Worm (Caenorhabditis elegans) whole organism, L3 larva: Measurements from ENCODE around the gene T02H6.8.

ENCODE experiments used
- R02D3.7 ChIP-seq: fragments of 150-350 bp; optimal IDR thresholded peaks from 2 replicates; lab custom pipeline; 2014; ENCODE audit warnings: missing biosample characterization, missing genetic modification characterization
- ZK546.5 ChIP-seq: sonication (generic microtip); optimal IDR thresholded peaks from 2 replicates; lab custom pipeline; 2017; ENCODE audit warnings: missing biosample characterization, missing genetic modification characterization
- aly-2 ChIP-seq: fragments of 150-350 bp; optimal IDR thresholded peaks from 2 replicates; lab custom pipeline; 2014; ENCODE audit warnings: missing biosample characterization, missing genetic modification characterization
- ama-1 ChIP-seq: fragments of 150-350 bp; optimal IDR thresholded peaks from 2 replicates; lab custom pipeline; 2018
- ceh-16 ChIP-seq: sonication (generic microtip); optimal IDR thresholded peaks from 2 replicates; lab custom pipeline; 2017; ENCODE audit warnings: missing biosample characterization, missing genetic modification characterization
- ceh-28 ChIP-seq: fragments of 150-350 bp; optimal IDR thresholded peaks from 2 replicates; lab custom pipeline; 2014; ENCODE audit warnings: missing biosample characterization, missing genetic modification reagents, missing genetic modification characterization
- ceh-82 ChIP-seq: fragments of 150-350 bp; optimal IDR thresholded peaks from 2 replicates; lab custom pipeline; 2014; ENCODE audit warnings: missing biosample characterization, missing genetic modification characterization
- ceh-9 ChIP-seq: sonication (generic microtip); optimal IDR thresholded peaks from 2 replicates; lab custom pipeline; 2018; ENCODE audit warnings: missing biosample characterization, missing genetic modification characterization
- daf-12 ChIP-seq: fragments of 150-350 bp; optimal IDR thresholded peaks from 2 replicates; lab custom pipeline; 2014; ENCODE audit warnings: missing biosample characterization, missing genetic modification reagents, missing genetic modification characterization
- egl-27 ChIP-seq: sonication (generic microtip); optimal IDR thresholded peaks from 4 replicates; lab custom pipeline; 2017; ENCODE audit warnings: missing biosample characterization, missing genetic modification reagents, missing genetic modification characterization
- egl-5 ChIP-seq: fragments of 150-350 bp; optimal IDR thresholded peaks from 2 replicates; lab custom pipeline; 2017; ENCODE audit warnings: missing biosample characterization, missing genetic modification reagents, missing genetic modification characterization, inconsistent platforms
- elt-2 ChIP-seq: sonication (generic microtip); optimal IDR thresholded peaks from 2 replicates; lab custom pipeline; 2016; ENCODE audit warnings: missing genetic modification reagents, mild to moderate bottlenecking, missing genetic modification characterization, missing compliant biosample characterization
- fkh-10 ChIP-seq: sonication (generic microtip); optimal IDR thresholded peaks from 2 replicates; lab custom pipeline; 2017; ENCODE audit warnings: missing biosample characterization, missing genetic modification reagents, missing genetic modification characterization
- fkh-2 ChIP-seq: fragments of 150-350 bp; optimal IDR thresholded peaks from 2 replicates; lab custom pipeline; 2014; ENCODE audit warnings: missing biosample characterization, missing genetic modification reagents, missing genetic modification characterization
- jun-1 ChIP-seq: fragments of 150-350 bp; optimal IDR thresholded peaks from 2 replicates; lab custom pipeline; 2014; ENCODE audit warnings: missing biosample characterization, missing genetic modification reagents, missing genetic modification characterization
- lsy-12 ChIP-seq: sonication (generic microtip); optimal IDR thresholded peaks from 2 replicates; lab custom pipeline; 2016; ENCODE audit warnings: mild to moderate bottlenecking, missing genetic modification characterization, missing compliant biosample characterization
- mml-1 ChIP-seq: fragments of 150-350 bp; sonication (generic microtip); optimal IDR thresholded peaks from 3 replicates; lab custom pipeline; 2014; ENCODE audit warnings: missing biosample characterization, missing genetic modification characterization
- nfya-1 ChIP-seq: sonication (generic microtip); optimal IDR thresholded peaks from 2 replicates; lab custom pipeline; 2017; ENCODE audit warnings: missing genetic modification characterization, mild to moderate bottlenecking, missing compliant biosample characterization, antibody characterized with exemption, moderate library complexity; ENCODE audit not compliant: insufficient read depth
- nhr-11 ChIP-seq: fragments of 150-350 bp; optimal IDR thresholded peaks from 2 replicates; lab custom pipeline; 2014; ENCODE audit warnings: missing biosample characterization, missing genetic modification characterization
- nhr-12 ChIP-seq: fragments of 150-350 bp; optimal IDR thresholded peaks from 2 replicates; lab custom pipeline; 2014; ENCODE audit warnings: missing biosample characterization, missing genetic modification characterization
- nhr-237 ChIP-seq: fragments of 150-350 bp; optimal IDR thresholded peaks from 2 replicates; lab custom pipeline; 2014; ENCODE audit warnings: missing biosample characterization, missing genetic modification characterization
- nhr-25 ChIP-seq: sonication (generic microtip); optimal IDR thresholded peaks from 2 replicates; lab custom pipeline; 2017; ENCODE audit warnings: missing biosample characterization, missing genetic modification characterization
- nhr-28 ChIP-seq: fragments of 150-350 bp; optimal IDR thresholded peaks from 2 replicates; lab custom pipeline; 2014; ENCODE audit warnings: missing biosample characterization, missing genetic modification characterization
- nhr-43 ChIP-seq: sonication (generic microtip); optimal IDR thresholded peaks from 2 replicates; lab custom pipeline; 2016; ENCODE audit warnings: mild to moderate bottlenecking, missing genetic modification characterization, missing compliant biosample characterization; ENCODE audit not compliant: poor library complexity, severe bottlenecking
- nhr-76 ChIP-seq: fragments of 150-350 bp; sonication (generic microtip); optimal IDR thresholded peaks from 5 replicates; lab custom pipeline; 2014; ENCODE audit warnings: missing biosample characterization, missing genetic modification characterization
- nhr-77 ChIP-seq: fragments of 150-350 bp; optimal IDR thresholded peaks from 2 replicates; lab custom pipeline; 2014; ENCODE audit warnings: missing biosample characterization, missing genetic modification characterization
- pqm-1 ChIP-seq: fragments of 150-350 bp; optimal IDR thresholded peaks from 2 replicates; lab custom pipeline; 2017; ENCODE audit warnings: missing biosample characterization, missing genetic modification characterization, inconsistent platforms
- sea-2 ChIP-seq: fragments of 150-350 bp; sonication (generic microtip); optimal IDR thresholded peaks from 4 replicates; lab custom pipeline; 2014; ENCODE audit warnings: missing biosample characterization, missing genetic modification reagents, missing genetic modification characterization
- tbx-2 ChIP-seq: sonication (generic microtip); optimal IDR thresholded peaks from 2 replicates; lab custom pipeline; 2016; ENCODE audit warnings: mild to moderate bottlenecking, missing genetic modification characterization, missing compliant biosample characterization
- unc-39 ChIP-seq: sonication (generic microtip); optimal IDR thresholded peaks from 4 replicates; lab custom pipeline; 2017; ENCODE audit warnings: missing biosample characterization, missing genetic modification characterization
- unc-62 ChIP-seq: fragments of 150-350 bp; sonication (generic microtip); optimal IDR thresholded peaks from 4 replicates; lab custom pipeline; 2014; ENCODE audit warnings: missing biosample characterization, missing genetic modification reagents, missing genetic modification characterization
- zag-1 ChIP-seq: fragments of 150-350 bp; optimal IDR thresholded peaks from 2 replicates; lab custom pipeline; 2014; ENCODE audit warnings: missing biosample characterization, missing genetic modification characterization
- ztf-11 ChIP-seq: fragments of 150-350 bp; optimal IDR thresholded peaks from 2 replicates; lab custom pipeline; 2014; ENCODE audit warnings: missing biosample characterization, missing genetic modification characterization

Gene T02H6.8

ce11 chrII:651324-651723 is 29.3 kb upstream of the T02H6.8 start:
- TF ChIP-seq fkh-2 (tag; lab: Kevin White, UChicago) = no peak
- no peak for TF ChIP-seq zag-1 (tag; lab: Kevin White, UChicago)
- no peak for TF ChIP-seq lsy-12 (tag; lab: Kevin White, UChicago)
- TF ChIP-seq nhr-25 (tag; lab: Kevin White, UChicago) = no peak
- TF ChIP-seq nhr-12 (tag; lab: Kevin White, UChicago) = no peak
- no peak for TF ChIP-seq nhr-76 (tag; lab: Kevin White, UChicago)
- no peak for TF ChIP-seq tbx-2
- TF ChIP-seq fkh-10 (GFP tag; lab: Kevin White, UChicago) = no peak
- TF ChIP-seq ceh-82 (tag; lab: Kevin White, UChicago) = no peak

ce11 chrII:658369-658768 is 22.3 kb upstream of the T02H6.8 start, which contains the start of gene sdz-24:
Gene sdz-24, plus strand, starts transcription at chrII:658669.
- no peak for TF ChIP-seq ceh-16 (tag; lab: Kevin White, UChicago)

ce11 chrII:661696-662095 is 18.9 kb upstream of the T02H6.8 start, which contains the start of gene sri-45:
Gene sri-45, minus strand, starts transcription at chrII:661796.
- no peak for TF ChIP-seq ZK546.5 (tag; lab: Kevin White, UChicago)
- TF ChIP-seq nhr-11 (tag; lab: Kevin White, UChicago) = no peak
- no peak for TF ChIP-seq ceh-82 (tag; lab: Kevin White, UChicago)
- no peak for TF ChIP-seq R02D3.7 (tag; lab: Kevin White, UChicago)
- no peak for TF ChIP-seq nhr-43 (tag; lab: Kevin White, UChicago)
- no peak for TF ChIP-seq pqm-1 (tag; lab: Kevin White, UChicago)
- no peak for TF ChIP-seq nhr-28 (tag; lab: Kevin White, UChicago)
- TF ChIP-seq egl-5 (tag; lab: Kevin White, UChicago) = no peak
- no peak for TF ChIP-seq unc-39 (tag; lab: Kevin White, UChicago)
- no peak for TF ChIP-seq nhr-77 (tag; lab: Kevin White, UChicago)
- no peak for TF ChIP-seq ama-1
- no peak for TF ChIP-seq ceh-9
- TF ChIP-seq, all 47 proteins: peak for 0

- no peak for TF ChIP-seq nhr-77 (tag; lab: Kevin White, UChicago)
- TF ChIP-seq nhr-12 (tag; lab: Kevin White, UChicago) = no peak
- no peak for TF ChIP-seq fkh-2 (tag; lab: Kevin White, UChicago)
- no peak for TF ChIP-seq jun-1
- no peak for TF ChIP-seq nhr-237 (tag; lab: Kevin White, UChicago)
- TF ChIP-seq daf-12 (tag; lab: Kevin White, UChicago) = no peak
- no peak for TF ChIP-seq unc-62 (GFP tag; lab: Kevin White, UChicago)
- TF ChIP-seq aly-2 = no peak
- no peak for TF ChIP-seq lsy-12 (tag; lab: Kevin White, UChicago)
- no peak for TF ChIP-seq ceh-28 (tag; lab: Kevin White, UChicago)
- TF ChIP-seq R02D3.7 (tag; lab: Kevin White, UChicago) = no peak
- TF ChIP-seq sea-2 = no peak
Measured at ce11 chrII:667864-668263, 12.8 kb upstream of the T02H6.8 start.

ce11 chrII:671025-671424 is 9.6 kb upstream of the T02H6.8 start, which contains the start of gene sri-46:
Gene sri-46, minus strand, starts transcription at chrII:671125.
- no peak for TF ChIP-seq egl-27 (tag; lab: Kevin White, UChicago)
- TF ChIP-seq zag-1 (tag; lab: Kevin White, UChicago) = no peak
- no peak for TF ChIP-seq elt-2 (tag; lab: Kevin White, UChicago)
- no peak for TF ChIP-seq nhr-28 (tag; lab: Kevin White, UChicago)
- TF ChIP-seq R02D3.7 (tag; lab: Kevin White, UChicago) = no peak
- TF ChIP-seq ZK546.5 (tag; lab: Kevin White, UChicago) = no peak
- TF ChIP-seq ceh-28 (tag; lab: Kevin White, UChicago) = no peak
- no peak for TF ChIP-seq nhr-43 (tag; lab: Kevin White, UChicago)
- TF ChIP-seq unc-62 (GFP tag; lab: Kevin White, UChicago) = no peak
- no peak for TF ChIP-seq daf-12 (tag; lab: Kevin White, UChicago)
- no peak for TF ChIP-seq nhr-237 (tag; lab: Kevin White, UChicago)
- TF ChIP-seq ztf-11 (tag; lab: Kevin White, UChicago) = no peak
- no peak for TF ChIP-seq nfya-1 (tag; lab: Kevin White, UChicago)
- TF ChIP-seq ceh-82 (tag; lab: Kevin White, UChicago) = no peak
- no peak for TF ChIP-seq nhr-12 (tag; lab: Kevin White, UChicago)
- TF ChIP-seq lsy-12 (tag; lab: Kevin White, UChicago) = no peak
- TF ChIP-seq mml-1 (tag; lab: Kevin White, UChicago) = no peak
- TF ChIP-seq fkh-10 (GFP tag; lab: Kevin White, UChicago) = no peak
- TF ChIP-seq, all 47 proteins: peak for 0
